Fruit fly (Drosophila melanogaster): ENCODE data around the gene ais.
A peak's percentile ranks its signal among the peaks of the same experiment; 100 is the strongest.

The ais gene

DNA sequence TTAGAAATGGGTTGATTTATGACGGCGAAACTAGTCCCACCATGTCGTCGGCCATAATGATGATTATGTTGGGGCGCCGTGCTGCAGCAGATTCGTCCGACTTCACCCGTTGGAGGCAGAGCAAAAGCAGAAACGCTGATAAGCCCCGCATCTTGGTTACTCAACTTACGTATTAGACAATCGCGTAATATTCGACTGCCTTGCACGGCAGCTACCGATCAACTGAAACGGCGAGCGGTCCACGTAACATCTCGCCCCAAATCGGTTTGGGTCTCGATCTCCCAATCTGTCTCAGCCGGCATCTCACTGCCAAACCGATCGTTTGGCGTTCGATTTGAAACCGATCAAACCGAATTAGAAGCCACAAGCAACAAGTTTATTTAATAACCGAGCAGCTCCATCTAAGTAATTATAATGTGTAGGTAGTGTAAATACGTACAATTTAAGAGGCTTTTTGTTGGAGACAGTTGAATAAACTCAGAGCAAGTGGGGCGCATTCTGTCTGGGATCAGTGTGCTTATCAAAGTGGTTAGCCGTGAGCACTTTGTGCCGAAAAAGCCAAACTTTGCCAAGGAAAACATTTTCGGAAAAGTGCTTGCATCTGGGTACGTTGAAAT, 4.2 kb upstream of the ais start, which contains the start of gene CG32191 (continued):
- TF ChIP-seq CG7963 (GFP tag; IDR thresholded peaks at IDR 0.05; ENCODE audit: partially characterized antibody) (no peak), CG1832 (GFP tag; optimal IDR thresholded peaks at IDR 0.05) (no peak), CG11247 (GFP tag; IDR thresholded peaks at IDR 0.05) (no peak), ham (GFP tag; IDR thresholded peaks at IDR 0.05) (no peak), maf-S (GFP tag; optimal IDR thresholded peaks at IDR 0.05) (no peak), CG1603 (tag; optimal IDR thresholded peaks at IDR 0.05) (no peak), Tbp (GFP tag; optimal IDR thresholded peaks at IDR 0.05) (no peak), CG6175 (GFP tag; IDR thresholded peaks at IDR 0.05) (0 out of 3 replicates have a peak, but pooled peaks have one; percentile 33), CG15601 (tag; optimal IDR thresholded peaks at IDR 0.05) (no peak), zfh2 (GFP tag; optimal IDR thresholded peaks at IDR 0.05) (no peak), CrebB (tag; optimal IDR thresholded peaks at IDR 0.05) (peak; percentile 2), Abd-B (GFP tag; optimal IDR thresholded peaks at IDR 0.05) (no peak), CG17385 (GFP tag; optimal IDR thresholded peaks at IDR 0.05) (no peak), Chrac-16 (GFP tag; optimal IDR thresholded peaks at IDR 0.05) (no peak), bab2 (GFP tag; optimal IDR thresholded peaks at IDR 0.05) (no peak), Dfd (GFP tag; optimal IDR thresholded peaks at IDR 0.05) (no peak), zen2 (GFP tag; IDR thresholded peaks at IDR 0.05; ENCODE audit: partially characterized antibody) (no peak), ci (GFP tag; IDR thresholded peaks at IDR 0.05) (0 out of 3 replicates have a peak, but pooled peaks have one; percentile 31), CG33557 (GFP tag; optimal IDR thresholded peaks at IDR 0.05) (no peak), insv (GFP tag; optimal IDR thresholded peaks at IDR 0.05) (no peak), CG17612 (GFP tag; IDR thresholded peaks at IDR 0.05) (no peak), Lhr (GFP tag; optimal IDR thresholded peaks at IDR 0.05) (no peak), dm (GFP tag; optimal IDR thresholded peaks at IDR 0.05) (no peak), eve (GFP tag; optimal IDR thresholded peaks at IDR 0.05) (no peak), dmrt99B (tag; optimal IDR thresholded peaks at IDR 0.05) (no peak), Sin3A (optimal IDR thresholded peaks at IDR 0.05) (no peak), sr (GFP tag; IDR thresholded peaks at IDR 0.05) (no peak), Pdp1 (GFP tag; optimal IDR thresholded peaks at IDR 0.05) (peak in 1 of 2 experiments; percentile 93), amos (GFP tag; IDR thresholded peaks at IDR 0.05; ENCODE audit: partially characterized antibody) (no peak), HHEX (GFP tag; optimal IDR thresholded peaks at IDR 0.05) (peak; percentile 37), CG18476 (GFP tag; optimal IDR thresholded peaks at IDR 0.05) (no peak), vnd (GFP tag; IDR thresholded peaks at IDR 0.05; ENCODE audit: partially characterized antibody) (no peak), ssp (GFP tag; IDR thresholded peaks at IDR 0.05) (no peak), MTF-1 (GFP tag; optimal IDR thresholded peaks at IDR 0.05; ENCODE audit: borderline replicate concordance) (no peak), tio (GFP tag; optimal IDR thresholded peaks at IDR 0.05) (no peak), CG1792 (GFP tag; optimal IDR thresholded peaks at IDR 0.05) (no peak), CG2875 (GFP tag; optimal IDR thresholded peaks at IDR 0.05) (no peak), CG34376 (GFP tag; optimal IDR thresholded peaks at IDR 0.05) (peak; percentile 59), unpg (GFP tag; optimal IDR thresholded peaks at IDR 0.05) (no peak), gcm (GFP tag; optimal IDR thresholded peaks at IDR 0.05) (no peak), Ets97D (GFP tag; optimal IDR thresholded peaks at IDR 0.05) (no peak), CG6813 (GFP tag; optimal IDR thresholded peaks at IDR 0.05) (peak; percentile 37), D19A (tag; optimal IDR thresholded peaks at IDR 0.05) (no peak), pros (GFP tag; optimal IDR thresholded peaks at IDR 0.05) (no peak), ATbp (GFP tag; optimal IDR thresholded peaks at IDR 0.05) (peak; percentile 70), Ssrp (tag; optimal IDR thresholded peaks at IDR 0.05) (no peak), CG8359 (GFP tag; optimal IDR thresholded peaks at IDR 0.05; ENCODE audit: borderline replicate concordance) (no peak), Max (GFP tag; optimal IDR thresholded peaks at IDR 0.05) (no peak), lola (GFP tag; optimal IDR thresholded peaks at IDR 0.05) (no peak)

All from whole organism, embryonic.